Worm (Caenorhabditis elegans): Measurements from ENCODE around the gene F48B9.8.

- TF ChIP-seq nhr-77 (tag; optimal IDR thresholded peaks at IDR 0.05) (no peak), F37D6.2 (tag; optimal IDR thresholded peaks at IDR 0.05) (no peak)
Observed at ce11 chrX:2204963-2205362, 28.8 kb upstream of the F48B9.8 start, which contains the start of gene T24C12.4.

Measured in whole organism, L4 larva.